Fruit fly (Drosophila melanogaster) whole organism, adult: ENCODE results near the gene dcma.

Experiments used
- CG11617 ChIP-seq: fragments of 200-800 bp; sonication (Bioruptor generic); optimal IDR thresholded peaks from 2 replicates; lab custom pipeline; 2017; ENCODE audit warnings: mild to moderate bottlenecking, missing biosample characterization, missing genetic modification reagents, missing genetic modification characterization
- CG12768 ChIP-seq: fragments of 200-800 bp; sonication (Bioruptor generic); optimal IDR thresholded peaks from 2 replicates; lab custom pipeline; 2017; ENCODE audit warnings: missing biosample characterization, missing genetic modification characterization, mild to moderate bottlenecking, moderate library complexity, missing genetic modification reagents
- CG14711 ChIP-seq: fragments of 200-800 bp; sonication (Bioruptor generic); optimal IDR thresholded peaks from 2 replicates; lab custom pipeline; 2018; ENCODE audit warnings: missing biosample characterization, mild to moderate bottlenecking, missing genetic modification characterization, moderate library complexity
- CG33017 ChIP-seq: fragments of 200-800 bp; sonication (Bioruptor generic); optimal IDR thresholded peaks from 2 replicates; lab custom pipeline; 2018; ENCODE audit warnings: missing biosample characterization, mild to moderate bottlenecking, missing genetic modification characterization, moderate library complexity
- CG5204 ChIP-seq: fragments of 200-800 bp; sonication (Bioruptor generic); optimal IDR thresholded peaks from 2 replicates; lab custom pipeline; 2016; ENCODE audit warnings: missing biosample characterization, missing genetic modification characterization
- CG7045 ChIP-seq: fragments of 200-800 bp; sonication (Bioruptor generic); optimal IDR thresholded peaks from 2 replicates; lab custom pipeline; 2017; ENCODE audit warnings: missing biosample characterization, mild to moderate bottlenecking, missing genetic modification characterization
- Clk ChIP-seq: fragments of 200-800 bp; sonication (Bioruptor generic); optimal IDR thresholded peaks from 2 replicates; lab custom pipeline; 2017; ENCODE audit warnings: missing biosample characterization, missing genetic modification characterization
- Crg-1 ChIP-seq: fragments of 200-800 bp; sonication (Bioruptor generic); optimal IDR thresholded peaks from 2 replicates; lab custom pipeline; 2016; ENCODE audit warnings: missing biosample characterization, missing genetic modification characterization
- cnc ChIP-seq, 2 experiments: fragments of >200 bp; optimal IDR thresholded peaks; 2 replicates each; lab custom pipeline; 2017
- kay ChIP-seq: fragments of 200-800 bp; sonication (Bioruptor generic); peaks from one replicate; lab custom pipeline; 2016; ENCODE audit warnings: missing biosample characterization, missing genetic modification characterization, borderline replicate concordance
- pad ChIP-seq: fragments of 200-800 bp; sonication (Bioruptor generic); optimal IDR thresholded peaks from 3 replicates; lab custom pipeline; 2017; ENCODE audit warnings: missing biosample characterization, missing genetic modification characterization, mild to moderate bottlenecking, moderate library complexity, missing genetic modification reagents
- tj ChIP-seq: fragments of 200-800 bp; sonication (Bioruptor generic); optimal IDR thresholded peaks from 3 replicates; lab custom pipeline; 2017; ENCODE audit warnings: missing biosample characterization, mild to moderate bottlenecking, missing genetic modification characterization, moderate library complexity
- toe ChIP-seq: fragments of 200-800 bp; sonication (Bioruptor generic); optimal IDR thresholded peaks from 2 replicates; lab custom pipeline; 2016; ENCODE audit warnings: missing biosample characterization, missing genetic modification characterization

- TF ChIP-seq kay (no peak), pad (GFP tag; lab: Kevin White, UChicago) (no peak), toe (GFP tag; lab: Kevin White, UChicago) (no peak), CG5204 (no peak), CG14711 (tag; lab: Kevin White, UChicago) (no peak), Clk (GFP tag; lab: Kevin White, UChicago) (no peak), CG12768 (no peak), CG7045 (GFP tag; lab: Kevin White, UChicago) (no peak), Crg-1 (GFP tag; lab: Kevin White, UChicago) (no peak), tj (GFP tag; lab: Kevin White, UChicago) (no peak), CG33017 (tag; lab: Kevin White, UChicago) (no peak), CG11617 (no peak), cnc (optimal IDR thresholded peaks at IDR 0.05; lab: Kevin White, UChicago) (no peak)
Measured at dm6 chr2L:4682377-4682776, 12.1 kb upstream of the dcma start, which contains the start of gene CG11929.
